Worm (Caenorhabditis elegans) whole organism, L2 larva: Measurements from ENCODE around the gene T11G6.3.

Source experiments
- aly-2 ChIP-seq: fragments of 150-350 bp; optimal IDR thresholded peaks from 2 replicates; lab custom pipeline; 2014; ENCODE audit warnings: missing biosample characterization, missing genetic modification characterization
- ama-1 ChIP-seq: fragments of 150-350 bp; optimal IDR thresholded peaks from 2 replicates; lab custom pipeline; 2018; ENCODE audit warnings: inconsistent platforms
- elt-1 ChIP-seq: fragments of 150-350 bp; optimal IDR thresholded peaks from 2 replicates; lab custom pipeline; 2014; ENCODE audit warnings: missing biosample characterization, missing genetic modification characterization
- elt-3 ChIP-seq: sonication (generic microtip); optimal IDR thresholded peaks from 2 replicates; lab custom pipeline; 2017; ENCODE audit warnings: missing biosample characterization, missing genetic modification characterization
- fos-1 ChIP-seq: fragments of 150-350 bp; optimal IDR thresholded peaks from 2 replicates; lab custom pipeline; 2014; ENCODE audit warnings: missing biosample characterization, missing genetic modification characterization
- nhr-11 ChIP-seq: fragments of 150-350 bp; optimal IDR thresholded peaks from 2 replicates; lab custom pipeline; 2014; ENCODE audit warnings: missing biosample characterization, missing genetic modification characterization
- nhr-23 ChIP-seq: fragments of 150-350 bp; optimal IDR thresholded peaks from 2 replicates; lab custom pipeline; 2014; ENCODE audit warnings: missing biosample characterization, missing genetic modification reagents, missing genetic modification characterization
- nhr-77 ChIP-seq: fragments of 150-350 bp; optimal IDR thresholded peaks from 2 replicates; lab custom pipeline; 2014; ENCODE audit warnings: missing biosample characterization, missing genetic modification characterization
- skn-1 ChIP-seq: sonication (generic microtip); optimal IDR thresholded peaks from 2 replicates; lab custom pipeline; 2017; ENCODE audit warnings: missing biosample characterization, missing genetic modification characterization
- unc-62 ChIP-seq: fragments of 150-350 bp; optimal IDR thresholded peaks from 2 replicates; lab custom pipeline; 2014; ENCODE audit warnings: missing biosample characterization, missing genetic modification reagents, missing genetic modification characterization

- no peak for TF ChIP-seq unc-62
- TF ChIP-seq ama-1 (lab: Kevin White, UChicago), result no peak
- TF ChIP-seq elt-3, result no peak
- TF ChIP-seq nhr-23, result no peak
- TF ChIP-seq nhr-11 (tag; lab: Kevin White, UChicago), result no peak
- no peak for TF ChIP-seq nhr-77 (tag; lab: Kevin White, UChicago)
- TF ChIP-seq fos-1, result no peak
- TF ChIP-seq aly-2 (tag; lab: Kevin White, UChicago), result no peak
- no peak for TF ChIP-seq skn-1
- no peak for TF ChIP-seq elt-1
Observed at ce11 chrIV:10851136-10851535, 3.9 kb downstream of the T11G6.3 start.
